Fruit fly (Drosophila melanogaster) whole organism, embryonic: ENCODE data around the gene zuc.

Source experiments
- ATbp ChIP-seq: fragments of 200-800 bp; sonication (Bioruptor generic); optimal IDR thresholded peaks from 2 replicates; lab custom pipeline; 2017; ENCODE audit warnings: missing biosample characterization, mild to moderate bottlenecking, missing genetic modification characterization, missing genetic modification reagents
- Antp ChIP-seq: fragments of 200-800 bp; sonication (Bioruptor generic); optimal IDR thresholded peaks from 3 replicates; lab custom pipeline; 2016; ENCODE audit warnings: missing biosample characterization, missing genetic modification characterization
- CG10147 ChIP-seq: fragments of 200-800 bp; sonication (Bioruptor generic); optimal IDR thresholded peaks from 2 replicates; lab custom pipeline; 2019; ENCODE audit warnings: missing biosample characterization, mild to moderate bottlenecking, missing genetic modification characterization, moderate library complexity
- CG10274 ChIP-seq: fragments of 200-800 bp; sonication (Bioruptor generic); optimal IDR thresholded peaks from 3 replicates; lab custom pipeline; 2017; ENCODE audit warnings: missing biosample characterization, mild to moderate bottlenecking, missing genetic modification characterization
- CG12659 ChIP-seq: fragments of 200-800 bp; sonication (Bioruptor generic); optimal IDR thresholded peaks from 3 replicates; lab custom pipeline; 2017; ENCODE audit warnings: mild to moderate bottlenecking, missing biosample characterization, missing genetic modification reagents, missing genetic modification characterization
- CG12744 ChIP-seq: fragments of 200-800 bp; sonication (Bioruptor generic); optimal IDR thresholded peaks from 2 replicates; lab custom pipeline; 2016; ENCODE audit warnings: missing biosample characterization, missing genetic modification characterization
- CG13296 ChIP-seq: fragments of 200-800 bp; sonication (Bioruptor generic); optimal IDR thresholded peaks from 3 replicates; lab custom pipeline; 2018; ENCODE audit warnings: missing biosample characterization, mild to moderate bottlenecking, missing genetic modification characterization
- CG1603 ChIP-seq: fragments of 200-800 bp; sonication (Bioruptor generic); optimal IDR thresholded peaks from 2 replicates; lab custom pipeline; 2019; ENCODE audit warnings: missing biosample characterization, mild to moderate bottlenecking, missing genetic modification characterization, moderate library complexity
- CG18262 ChIP-seq: fragments of 200-800 bp; optimal IDR thresholded peaks from 3 replicates; lab custom pipeline; 2019; ENCODE audit warnings: missing biosample characterization, mild to moderate bottlenecking, missing genetic modification characterization, moderate library complexity
- CG2712 ChIP-seq: fragments of 200-800 bp; optimal IDR thresholded peaks from 3 replicates; lab custom pipeline; 2019; ENCODE audit warnings: missing biosample characterization, mild to moderate bottlenecking, missing genetic modification characterization, moderate library complexity
- CG3838 ChIP-seq: fragments of 200-800 bp; sonication (Bioruptor generic); optimal IDR thresholded peaks from 3 replicates; lab custom pipeline; 2016; ENCODE audit warnings: missing biosample characterization, missing genetic modification characterization
- CG4282 ChIP-seq: fragments of 200-800 bp; sonication (Bioruptor generic); optimal IDR thresholded peaks from 2 replicates; lab custom pipeline; 2016; ENCODE audit warnings: missing biosample characterization, missing genetic modification characterization
- CG4707 ChIP-seq: fragments of 200-800 bp; sonication (Bioruptor generic); optimal IDR thresholded peaks from 2 replicates; lab custom pipeline; 2018; ENCODE audit warnings: missing biosample characterization, mild to moderate bottlenecking, missing genetic modification characterization, moderate library complexity
- CG4854 ChIP-seq: fragments of 200-800 bp; sonication (Bioruptor generic); optimal IDR thresholded peaks from 2 replicates; lab custom pipeline; 2016; ENCODE audit warnings: missing biosample characterization, missing genetic modification characterization, inconsistent platforms
- CG6254 ChIP-seq: fragments of 200-800 bp; sonication (Bioruptor generic); optimal IDR thresholded peaks from 3 replicates; lab custom pipeline; 2017; ENCODE audit warnings: mild to moderate bottlenecking, missing biosample characterization, missing genetic modification reagents, missing genetic modification characterization
- CG6689 ChIP-seq: fragments of 200-800 bp; sonication (Bioruptor generic); IDR thresholded peaks from 2 replicates; pipeline ENCODE4 v1.3.6; 2022; ENCODE audit warnings: missing biosample characterization, missing genetic modification characterization
- CG6854 ChIP-seq: fragments of 200-800 bp; sonication (Bioruptor generic); optimal IDR thresholded peaks from 3 replicates; lab custom pipeline; 2017; ENCODE audit warnings: missing biosample characterization, mild to moderate bottlenecking, missing genetic modification characterization
- CG7786 ChIP-seq: fragments of 200-800 bp; sonication (Bioruptor generic); optimal IDR thresholded peaks from 2 replicates; lab custom pipeline; 2016; ENCODE audit warnings: missing biosample characterization, missing genetic modification characterization
- CG8478 ChIP-seq: fragments of >200 bp; optimal IDR thresholded peaks from 2 replicates; lab custom pipeline; 2018
- CG8944 ChIP-seq: fragments of 200-800 bp; sonication (Bioruptor generic); optimal IDR thresholded peaks from 3 replicates; lab custom pipeline; 2016; ENCODE audit warnings: missing biosample characterization, missing genetic modification characterization
- CTCF ChIP-seq: fragments of 200-800 bp; sonication (Bioruptor generic); optimal IDR thresholded peaks from 2 replicates; lab custom pipeline; 2017; ENCODE audit warnings: missing biosample characterization, mild to moderate bottlenecking, missing genetic modification characterization, moderate library complexity
- Doc3 ChIP-seq: fragments of 200-800 bp; sonication (Bioruptor generic); IDR thresholded peaks from 3 replicates; pipeline ENCODE4 v1.3.6; 2022; ENCODE audit warnings: missing biosample characterization, missing genetic modification characterization; ENCODE audit not compliant: partially characterized antibody
- Fer2 ChIP-seq: fragments of 200-800 bp; sonication (Bioruptor generic); optimal IDR thresholded peaks from 2 replicates; lab custom pipeline; 2018; ENCODE audit warnings: missing biosample characterization, mild to moderate bottlenecking, missing genetic modification characterization, moderate library complexity
- HLH3B ChIP-seq: fragments of 200-800 bp; sonication (Bioruptor generic); IDR thresholded peaks from 2 replicates; pipeline ENCODE4 v1.3.6; 2022; ENCODE audit warnings: missing biosample characterization, missing genetic modification characterization
- HmgD ChIP-seq: fragments of 200-800 bp; sonication (Bioruptor generic); optimal IDR thresholded peaks from 3 replicates; lab custom pipeline; 2016; ENCODE audit warnings: missing biosample characterization, missing genetic modification characterization
- HmgZ ChIP-seq: fragments of 200-800 bp; sonication (Bioruptor generic); optimal IDR thresholded peaks from 2 replicates; lab custom pipeline; 2018; ENCODE audit warnings: missing biosample characterization, mild to moderate bottlenecking, missing genetic modification characterization
- Hsf ChIP-seq: fragments of 200-800 bp; sonication (Bioruptor generic); optimal IDR thresholded peaks from 3 replicates; lab custom pipeline; 2016; ENCODE audit warnings: missing biosample characterization, missing genetic modification characterization
- Nf-YB ChIP-seq: fragments of 200-800 bp; sonication (Bioruptor generic); optimal IDR thresholded peaks from 3 replicates; lab custom pipeline; 2019; ENCODE audit warnings: missing biosample characterization, mild to moderate bottlenecking, missing genetic modification characterization, moderate library complexity
- PHDP ChIP-seq: fragments of 200-800 bp; sonication (Bioruptor generic); optimal IDR thresholded peaks from 3 replicates; lab custom pipeline; 2018; ENCODE audit warnings: missing biosample characterization, mild to moderate bottlenecking, missing genetic modification characterization, moderate library complexity
- Poxn ChIP-seq: fragments of 200-800 bp; sonication (Bioruptor generic); IDR thresholded peaks from 2 replicates; pipeline ENCODE4 v1.3.6; 2022; ENCODE audit warnings: missing biosample characterization, missing genetic modification characterization
- Scr ChIP-seq: fragments of 200-800 bp; sonication (Bioruptor generic); IDR thresholded peaks from 2 replicates; pipeline ENCODE4 v1.3.6; 2022; ENCODE audit warnings: missing biosample characterization, missing genetic modification characterization; ENCODE audit not compliant: partially characterized antibody
- ash1 ChIP-seq: fragments of 200-800 bp; sonication (Bioruptor generic); optimal IDR thresholded peaks from 2 replicates; lab custom pipeline; 2018; ENCODE audit warnings: missing biosample characterization, mild to moderate bottlenecking, missing genetic modification characterization
- bcd ChIP-seq: fragments of 200-800 bp; sonication (Bioruptor generic); optimal IDR thresholded peaks from 2 replicates; lab custom pipeline; 2017; ENCODE audit warnings: missing biosample characterization, mild to moderate bottlenecking, missing genetic modification characterization
- crol ChIP-seq: fragments of 200-800 bp; sonication (Bioruptor generic); IDR thresholded peaks from 2 replicates; pipeline ENCODE4 v1.3.6; 2022; ENCODE audit warnings: missing biosample characterization, missing genetic modification characterization
- cwo ChIP-seq: fragments of 200-800 bp; sonication (Bioruptor generic); optimal IDR thresholded peaks from 3 replicates; lab custom pipeline; 2017; ENCODE audit warnings: missing biosample characterization, missing genetic modification characterization, mild to moderate bottlenecking, moderate library complexity, missing genetic modification reagents
- dmrt11E ChIP-seq: fragments of 200-800 bp; sonication (Bioruptor generic); optimal IDR thresholded peaks from 3 replicates; lab custom pipeline; 2018; ENCODE audit warnings: missing biosample characterization, mild to moderate bottlenecking, missing genetic modification characterization, moderate library complexity
- fd64A ChIP-seq: fragments of 200-800 bp; sonication (Bioruptor generic); optimal IDR thresholded peaks from 3 replicates; lab custom pipeline; 2018; ENCODE audit warnings: missing biosample characterization, mild to moderate bottlenecking, missing genetic modification characterization
- gce ChIP-seq: fragments of 200-800 bp; sonication (Bioruptor generic); IDR thresholded peaks from 3 replicates; pipeline ENCODE4 v1.3.6; 2022; ENCODE audit warnings: missing biosample characterization, missing genetic modification characterization
- ind ChIP-seq: fragments of 200-800 bp; sonication (Bioruptor generic); optimal IDR thresholded peaks from 3 replicates; lab custom pipeline; 2016; ENCODE audit warnings: missing biosample characterization, missing genetic modification characterization
- insv ChIP-seq, 2 experiments: fragments of 200-800 bp; sonication (Bioruptor generic); optimal IDR thresholded peaks; 3 replicates each; lab custom pipeline; 2016 to 2018; ENCODE audit warnings: missing biosample characterization in 2 of 2, missing genetic modification characterization in 2 of 2
- p53 ChIP-seq: fragments of 200-800 bp; sonication (Bioruptor generic); optimal IDR thresholded peaks from 2 replicates; lab custom pipeline; 2016; ENCODE audit warnings: missing biosample characterization, missing genetic modification characterization
- pfk ChIP-seq: fragments of 200-800 bp; sonication (Bioruptor generic); optimal IDR thresholded peaks from 2 replicates; lab custom pipeline; 2018; ENCODE audit warnings: missing biosample characterization, mild to moderate bottlenecking, missing genetic modification characterization, moderate library complexity
- pzg ChIP-seq: fragments of 200-800 bp; sonication (Bioruptor generic); optimal IDR thresholded peaks from 3 replicates; lab custom pipeline; 2018; ENCODE audit warnings: missing biosample characterization, mild to moderate bottlenecking, missing genetic modification characterization, moderate library complexity
- sens ChIP-seq: fragments of 200-800 bp; sonication (Bioruptor generic); peaks from one replicate; lab custom pipeline; 2016; ENCODE audit warnings: missing biosample characterization, missing genetic modification characterization
- sens-2 ChIP-seq: fragments of 200-800 bp; sonication (Bioruptor generic); IDR thresholded peaks from 2 replicates; pipeline ENCODE4 v1.3.6; 2022; ENCODE audit warnings: missing biosample characterization, missing genetic modification characterization
- sr ChIP-seq: fragments of 200-800 bp; sonication (Bioruptor generic); IDR thresholded peaks from 3 replicates; pipeline ENCODE4 v1.3.6; 2022; ENCODE audit warnings: missing biosample characterization, missing genetic modification characterization
- twi ChIP-seq: fragments of 200-800 bp; optimal IDR thresholded peaks from 2 replicates; lab custom pipeline; 2019; ENCODE audit warnings: missing biosample characterization, mild to moderate bottlenecking, missing genetic modification characterization, moderate library complexity
- usp ChIP-seq: fragments of >200 bp; optimal IDR thresholded peaks from 2 replicates; lab custom pipeline; 2017; ENCODE audit warnings: missing biosample characterization, missing genetic modification characterization
- vnd ChIP-seq: fragments of 200-800 bp; sonication (Bioruptor generic); IDR thresholded peaks from 3 replicates; pipeline ENCODE4 v1.3.6; 2022; ENCODE audit warnings: missing biosample characterization, missing genetic modification characterization; ENCODE audit not compliant: partially characterized antibody
- wek ChIP-seq: fragments of 200-800 bp; sonication (Bioruptor generic); optimal IDR thresholded peaks from 3 replicates; lab custom pipeline; 2018; ENCODE audit warnings: missing biosample characterization, mild to moderate bottlenecking, missing genetic modification characterization, moderate library complexity

Gene zuc

dm6 chr2L:12007853-12008252 is 18.2 kb upstream of the zuc start, which contains the start of gene Rh5:
Rh5 (plus strand) TSS chr2L:12008153.
- no peak for TF ChIP-seq CG10147 (GFP tag; lab: Kevin White, UChicago)
- no peak for TF ChIP-seq Poxn (GFP tag; lab: Robert Waterston, UW)
- no peak for TF ChIP-seq CG8944 (GFP tag; lab: Kevin White, UChicago)
- no peak for TF ChIP-seq CG4282 (GFP tag; lab: Kevin White, UChicago)

DNA sequence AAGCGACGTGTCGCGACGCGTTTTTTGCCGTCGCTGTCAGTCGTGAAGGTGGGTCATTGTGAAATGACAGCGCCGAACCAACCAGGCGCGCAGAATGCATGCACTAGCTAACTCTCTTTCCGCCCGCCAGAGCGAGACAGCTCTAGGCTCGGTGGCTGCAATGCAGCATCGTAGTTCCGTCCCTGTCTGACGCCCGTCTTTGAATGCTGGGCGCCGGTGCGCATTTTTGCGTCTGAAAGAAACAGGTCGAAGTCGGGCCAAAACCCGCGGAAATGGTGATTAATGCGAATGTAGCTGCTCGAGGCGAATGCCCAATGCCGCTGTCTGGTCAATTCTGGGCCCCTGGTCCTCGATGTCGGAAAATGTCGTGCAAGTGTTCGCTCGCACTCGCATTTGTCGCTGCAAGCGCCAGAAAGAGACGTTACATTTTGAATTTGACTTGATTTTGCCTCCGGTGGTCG is 17.7 kb upstream of the zuc start:
- TF ChIP-seq sr = no peak
- peak; percentile 64 for TF ChIP-seq CG3838 (GFP tag; lab: Kevin White, UChicago)
- peak; percentile 87 for TF ChIP-seq CG12659
- no peak for TF ChIP-seq Scr (GFP tag; lab: Robert Waterston, UW)
- TF ChIP-seq bcd (GFP tag; lab: Kevin White, UChicago) = peak; percentile 32
- TF ChIP-seq ash1 (GFP tag; lab: Kevin White, UChicago) = no peak
- no peak for TF ChIP-seq CG4854
- peak; percentile 58 for TF ChIP-seq wek (GFP tag; lab: Kevin White, UChicago)
- TF ChIP-seq usp (GFP tag; lab: Kevin White, UChicago) = no peak
- peak; percentile 93 for TF ChIP-seq sens
- peak; percentile 0 for TF ChIP-seq ATbp (GFP tag; lab: Kevin White, UChicago)
- TF ChIP-seq p53 (GFP tag; lab: Kevin White, UChicago) = peak; percentile 100
- peak; percentile 13 for TF ChIP-seq CG10274 (GFP tag; lab: Kevin White, UChicago)
- TF ChIP-seq vnd (GFP tag; lab: Robert Waterston, UW) = no peak
- peak; percentile 94 for TF ChIP-seq CG8478 (lab: Kevin White, UChicago)
- TF ChIP-seq ind (GFP tag; lab: Kevin White, UChicago) = no peak
- TF ChIP-seq twi (tag; lab: Kevin White, UChicago) = peak; percentile 60
- TF ChIP-seq Antp (GFP tag; lab: Kevin White, UChicago) = peak; percentile 5
- no peak for TF ChIP-seq gce
- peak; percentile 76 for TF ChIP-seq pfk
- TF ChIP-seq HmgD = peak; percentile 98
- TF ChIP-seq CG4707 (GFP tag; lab: Kevin White, UChicago) = peak; percentile 82
- no peak for TF ChIP-seq Fer2
- peak; percentile 49 for TF ChIP-seq PHDP (tag; lab: Kevin White, UChicago)
- peak; percentile 79 for TF ChIP-seq CTCF (GFP tag; lab: Kevin White, UChicago)
- TF ChIP-seq CG13296 (GFP tag; lab: Kevin White, UChicago) = peak; percentile 60
- peak; percentile 37 for TF ChIP-seq pzg
- no peak for TF ChIP-seq crol (GFP tag; lab: Robert Waterston, UW)
- TF ChIP-seq CG6689 (GFP tag; lab: Robert Waterston, UW) = no peak
- peak; percentile 62 for TF ChIP-seq fd64A (GFP tag; lab: Kevin White, UChicago)
- TF ChIP-seq Nf-YB = peak; percentile 94
- TF ChIP-seq HmgZ (tag; lab: Kevin White, UChicago) = peak; percentile 93
- TF ChIP-seq CG12744 (GFP tag; lab: Kevin White, UChicago) = peak; percentile 34
- peak; percentile 90 for TF ChIP-seq CG18262
- TF ChIP-seq cwo (GFP tag; lab: Kevin White, UChicago) = peak; percentile 94
- TF ChIP-seq CG2712 (tag; lab: Kevin White, UChicago) = peak; percentile 66
- peak; percentile 21 for TF ChIP-seq dmrt11E (tag; lab: Kevin White, UChicago)
- TF ChIP-seq CG6854 (GFP tag; lab: Kevin White, UChicago) = peak; percentile 80
- TF ChIP-seq insv (GFP tag; optimal IDR thresholded peaks at IDR 0.05; lab: Kevin White, UChicago) = peak in 1 of 2 experiments; percentile 76
- TF ChIP-seq CG1603 = peak; percentile 65
- TF ChIP-seq sens-2 (GFP tag; lab: Robert Waterston, UW) = no peak
- no peak for TF ChIP-seq CG7786 (GFP tag; lab: Kevin White, UChicago)
- no peak for TF ChIP-seq HLH3B (GFP tag; lab: Robert Waterston, UW)
- peak; percentile 92 for TF ChIP-seq CG6254 (GFP tag; lab: Kevin White, UChicago)
- no peak for TF ChIP-seq Hsf
- TF ChIP-seq Doc3 (GFP tag; lab: Robert Waterston, UW) = no peak
